Fruit fly (Drosophila melanogaster) S2 (cell line): Measurements from ENCODE around the gene idc.

Source experiments
- CG8478 ChIP-seq: fragments of >200 bp; optimal IDR thresholded peaks from 2 replicates; lab custom pipeline; 2018
- CTCF ChIP-seq, 2 experiments: fragments of >200 bp; optimal IDR thresholded peaks; 2 replicates each; lab custom pipeline; 2018

DNA sequence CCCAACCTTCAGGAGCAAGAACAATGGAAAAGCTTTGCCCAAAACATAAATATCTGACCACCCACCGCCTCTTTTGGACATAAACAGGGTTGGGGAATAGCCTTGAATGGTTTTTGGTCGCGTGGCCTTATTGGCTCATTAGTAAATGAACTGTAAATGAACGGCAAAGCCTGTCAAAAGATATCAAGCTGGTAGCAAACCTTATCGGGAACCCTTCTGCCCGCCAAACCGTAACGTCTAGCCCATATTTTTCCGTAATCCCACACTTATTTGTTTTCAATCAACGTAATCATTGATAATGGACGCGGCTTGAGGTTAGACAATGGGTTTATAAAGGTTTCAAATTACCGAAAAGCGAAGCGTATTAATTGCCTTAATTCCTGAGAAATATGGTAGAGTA is 46.2 kb upstream of the idc start:
- TF ChIP-seq CTCF (optimal IDR thresholded peaks at IDR 0.05; lab: Kevin White, UChicago) (no peak), CG8478 (lab: Kevin White, UChicago) (no peak)
